Worm (Caenorhabditis elegans): ENCODE results near the gene sru-40.

sru-40 gene

ce11 chrV:9789657-9790261, 44.0 kb downstream of the sru-40 start, which contains the start of gene ztf-7:
ztf-7 (minus strand) TSS chrV:9789707.
- TF ChIP-seq hlh-1 (tag; optimal IDR thresholded peaks at IDR 0.05) (peak; percentile 72), snpc-4 (tag; optimal IDR thresholded peaks at IDR 0.05) (no peak), lin-13 (tag; optimal IDR thresholded peaks at IDR 0.05) (peak; percentile 84), ham-2 (GFP tag; optimal IDR thresholded peaks at IDR 0.05) (no peak), sptf-1 (tag; optimal IDR thresholded peaks at IDR 0.05) (peak; percentile 68), ces-1 (GFP tag; optimal IDR thresholded peaks at IDR 0.05) (no peak), mep-1 (tag; optimal IDR thresholded peaks at IDR 0.05) (peak; percentile 92), unc-62 (GFP tag; optimal IDR thresholded peaks at IDR 0.05) (peak; percentile 67), elt-1 (tag; optimal IDR thresholded peaks at IDR 0.05; ENCODE audit: borderline replicate concordance, insufficient read depth) (no peak), zip-8 (tag; optimal IDR thresholded peaks at IDR 0.05) (no peak), ztf-11 (tag; optimal IDR thresholded peaks at IDR 0.05) (no peak), nhr-12 (tag; optimal IDR thresholded peaks at IDR 0.05) (no peak), mls-2 (tag; optimal IDR thresholded peaks at IDR 0.05) (no peak), pha-4 (tag; optimal IDR thresholded peaks at IDR 0.05) (peak; percentile 84), ceh-43 (GFP tag; optimal IDR thresholded peaks at IDR 0.05) (no peak), unc-39 (tag; optimal IDR thresholded peaks at IDR 0.05) (no peak), lin-32 (GFP tag; optimal IDR thresholded peaks at IDR 0.05) (peak; percentile 4), nhr-237 (tag; optimal IDR thresholded peaks at IDR 0.05) (peak; percentile 42), nhr-2 (tag; optimal IDR thresholded peaks at IDR 0.05) (no peak), sem-2 (GFP tag; optimal IDR thresholded peaks at IDR 0.05) (no peak)

ce11 chrV:9786721-9787131, 47.1 kb downstream of the sru-40 start, which contains the start of gene F46B6.6:
F46B6.6 (minus strand) TSS chrV:9786868.
- TF ChIP-seq tbx-8 (GFP tag; optimal IDR thresholded peaks at IDR 0.05) (no peak), hlh-1 (tag; optimal IDR thresholded peaks at IDR 0.05) (no peak), elt-3 (tag; optimal IDR thresholded peaks at IDR 0.05) (no peak), unc-39 (tag; optimal IDR thresholded peaks at IDR 0.05) (no peak), ces-1 (GFP tag; optimal IDR thresholded peaks at IDR 0.05) (no peak), cnd-1 (tag; optimal IDR thresholded peaks at IDR 0.05) (no peak), lin-13 (tag; optimal IDR thresholded peaks at IDR 0.05) (no peak), ceh-83 (GFP tag; optimal IDR thresholded peaks at IDR 0.05) (no peak)

- TF ChIP-seq lin-32 (GFP tag; optimal IDR thresholded peaks at IDR 0.05) (no peak), nhr-76 (tag; optimal IDR thresholded peaks at IDR 0.05) (no peak), lsy-2 (tag; optimal IDR thresholded peaks at IDR 0.05) (no peak), ces-1 (GFP tag; optimal IDR thresholded peaks at IDR 0.05) (no peak)
These were observed 49.6 kb downstream of the sru-40 start for ce11 chrV:9784215-9784614.

- no peak for TF ChIP-seq bed-3 (GFP tag; optimal IDR thresholded peaks at IDR 0.05)
- no peak for TF ChIP-seq mab-5 (tag; optimal IDR thresholded peaks at IDR 0.05)
- TF ChIP-seq ztf-11 (tag; optimal IDR thresholded peaks at IDR 0.05): no peak
- no peak for TF ChIP-seq unc-62 (GFP tag; optimal IDR thresholded peaks at IDR 0.05)
- no peak for TF ChIP-seq drap-1 (GFP tag; optimal IDR thresholded peaks at IDR 0.05)
- no peak for TF ChIP-seq hlh-1 (tag; optimal IDR thresholded peaks at IDR 0.05)
- no peak for TF ChIP-seq ceh-83 (GFP tag; optimal IDR thresholded peaks at IDR 0.05)
- no peak for TF ChIP-seq elt-1 (tag; optimal IDR thresholded peaks at IDR 0.05; ENCODE audit: borderline replicate concordance, insufficient read depth)
- TF ChIP-seq unc-120 (tag; optimal IDR thresholded peaks at IDR 0.05; ENCODE audit: poor library complexity, severe bottlenecking): no peak
- no peak for TF ChIP-seq nhr-76 (tag; optimal IDR thresholded peaks at IDR 0.05)
- TF ChIP-seq ceh-39 (tag; optimal IDR thresholded peaks at IDR 0.05): no peak
- no peak for TF ChIP-seq nhr-2 (tag; optimal IDR thresholded peaks at IDR 0.05)
- no peak for TF ChIP-seq ces-1 (GFP tag; optimal IDR thresholded peaks at IDR 0.05)
These were observed 50.8 kb downstream of the sru-40 start, which contains the start of gene F46B6.5 for ce11 chrV:9782969-9783368. F46B6.5 (minus strand) TSS chrV:9783069.

Measured in whole organism, mixed stage, embryonic.